Worm (Caenorhabditis elegans) whole organism, midembryonic: Measurements from ENCODE around the gene Y43F8B.18.

Experiments
- T22C8.4 ChIP-seq: fragments of 200-800 bp; sonication (Bioruptor generic); IDR thresholded peaks from 2 replicates; pipeline ENCODE4 v1.3.6; 2022; ENCODE audit warnings: missing genetic modification characterization, missing compliant biosample characterization
- cog-1 ChIP-seq: sonication (generic microtip); optimal IDR thresholded peaks from 2 replicates; lab custom pipeline; 2016; ENCODE audit warnings: missing genetic modification characterization, missing compliant biosample characterization
- flt-1 ChIP-seq: fragments of 200-800 bp; sonication (Bioruptor generic); IDR thresholded peaks from 2 replicates; pipeline ENCODE4 v1.3.6; 2022; ENCODE audit warnings: missing genetic modification characterization, missing compliant biosample characterization
- klf-2 ChIP-seq: fragments of 200-800 bp; sonication (Bioruptor generic); conservative IDR thresholded peaks from 2 replicates; pipeline ENCODE4 v1.3.6; 2022; ENCODE audit warnings: missing genetic modification reagents, missing genetic modification characterization, missing compliant biosample characterization
- med-1 ChIP-seq: sonication (generic microtip); optimal IDR thresholded peaks from 2 replicates; lab custom pipeline; 2017; ENCODE audit warnings: missing genetic modification characterization, mild to moderate bottlenecking, missing compliant biosample characterization, antibody characterized with exemption, missing genetic modification reagents; ENCODE audit not compliant: insufficient read depth
- ref-1 ChIP-seq: fragments of 200-800 bp; sonication (Bioruptor generic); conservative IDR thresholded peaks from 2 replicates; pipeline ENCODE4 v1.3.6; 2022; ENCODE audit warnings: missing genetic modification reagents, missing genetic modification characterization, missing compliant biosample characterization
- tab-1 ChIP-seq: fragments of 200-800 bp; sonication (Bioruptor generic); IDR thresholded peaks from 2 replicates; pipeline ENCODE4 v1.3.6; 2022; ENCODE audit warnings: missing genetic modification characterization, missing compliant biosample characterization
- ztf-23 ChIP-seq: fragments of 200-800 bp; sonication (Bioruptor generic); IDR thresholded peaks from 2 replicates; pipeline ENCODE4 v1.3.6; 2022; ENCODE audit warnings: missing genetic modification reagents, missing genetic modification characterization, missing compliant biosample characterization
- ztf-29 ChIP-seq: fragments of 200-800 bp; sonication (Bioruptor generic); IDR thresholded peaks from 2 replicates; pipeline ENCODE4 v1.3.6; 2022; ENCODE audit warnings: missing genetic modification reagents, missing genetic modification characterization, missing compliant biosample characterization

Gene Y43F8B.18

DNA sequence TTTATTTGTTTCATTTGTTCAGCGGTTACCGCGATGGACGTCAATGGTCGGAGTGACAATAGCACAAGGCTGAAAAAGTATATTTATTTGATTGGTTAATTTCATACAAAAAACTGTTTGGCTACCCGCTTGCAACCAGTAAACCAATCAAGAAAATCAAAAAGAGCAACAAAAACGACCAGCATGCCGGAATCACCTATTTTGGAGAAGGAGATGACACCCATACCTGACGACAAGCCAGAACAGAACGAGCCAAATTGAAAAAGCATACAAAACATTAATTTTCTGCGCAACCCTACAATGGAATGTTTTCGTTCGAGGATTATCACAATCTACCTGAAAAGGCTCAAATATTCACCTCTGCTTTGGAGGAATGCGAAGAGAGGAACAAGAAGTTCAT lies 4.7 kb downstream of the Y43F8B.18 start, which contains the start of gene Y43F8B.7:
TSS of gene Y43F8B.7 (plus strand) at position 301 of the 400 bp plus-strand sequence.
- TF ChIP-seq T22C8.4 (GFP tag; lab: Robert Waterston, UW) = no peak
- TF ChIP-seq ref-1 = no peak

DNA sequence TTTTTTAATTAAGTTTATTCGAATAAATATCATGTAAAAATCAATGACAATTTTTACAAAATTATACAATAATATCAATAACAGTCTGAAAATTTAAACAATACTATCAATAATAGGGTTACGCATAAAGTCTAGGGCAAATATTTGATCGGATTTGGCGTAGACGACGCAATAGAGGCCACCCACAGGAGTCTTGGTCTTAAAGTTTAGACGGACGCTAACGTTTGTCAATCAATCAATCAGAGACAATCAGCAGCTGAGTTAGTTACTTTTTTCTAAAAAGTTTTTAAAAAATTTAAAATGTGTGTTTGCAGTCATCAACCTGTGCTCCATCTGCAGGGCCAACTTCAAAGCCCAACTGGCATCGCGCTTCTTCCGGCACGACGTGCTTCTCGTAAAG lies 5.5 kb downstream of the Y43F8B.18 start, which contains the start of gene Y43F8B.29:
TSS of gene Y43F8B.29 (plus strand) at position 301 of the 400 bp plus-strand sequence.
- no peak for TF ChIP-seq T22C8.4 (GFP tag; lab: Robert Waterston, UW)
- no peak for TF ChIP-seq ztf-23 (GFP tag; lab: Robert Waterston, UW)
- no peak for TF ChIP-seq tab-1 (GFP tag; lab: Robert Waterston, UW)
- no peak for TF ChIP-seq med-1 (GFP tag; lab: Kevin White, UChicago)
- no peak for TF ChIP-seq cog-1
- TF ChIP-seq ref-1 = no peak
- no peak for TF ChIP-seq klf-2 (GFP tag; lab: Robert Waterston, UW)
- TF ChIP-seq ztf-29 (GFP tag; lab: Robert Waterston, UW) = no peak
- TF ChIP-seq flt-1 (GFP tag; lab: Robert Waterston, UW) = no peak

DNA sequence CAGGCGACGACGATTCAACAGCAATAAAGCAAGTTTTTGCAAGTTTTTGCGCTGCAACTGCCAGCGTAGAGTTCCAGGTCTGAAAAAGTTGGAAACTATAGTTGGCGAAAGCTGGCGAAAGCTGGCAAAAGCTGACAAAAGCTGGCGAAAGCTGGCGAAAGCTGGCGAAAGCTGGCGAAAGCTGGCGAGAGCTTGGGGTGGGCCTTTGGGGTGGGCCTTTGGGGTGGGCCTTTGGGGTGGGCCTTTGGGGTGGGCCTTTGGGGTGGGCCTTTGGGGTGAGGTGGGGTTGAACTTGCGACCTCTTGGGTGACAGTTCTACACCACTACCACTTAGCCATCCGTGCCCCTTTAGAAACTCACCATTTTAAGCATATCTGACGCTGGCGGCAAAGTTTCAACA lies 9.4 kb downstream of the Y43F8B.18 start:
- TF ChIP-seq T22C8.4 (GFP tag; lab: Robert Waterston, UW) = no peak
- no peak for TF ChIP-seq ztf-23 (GFP tag; lab: Robert Waterston, UW)
- TF ChIP-seq ztf-29 (GFP tag; lab: Robert Waterston, UW) = no peak
- no peak for TF ChIP-seq flt-1 (GFP tag; lab: Robert Waterston, UW)
- TF ChIP-seq cog-1 = no peak
- no peak for TF ChIP-seq ref-1
- no peak for TF ChIP-seq tab-1 (GFP tag; lab: Robert Waterston, UW)
- no peak for TF ChIP-seq med-1 (GFP tag; lab: Kevin White, UChicago)
- no peak for TF ChIP-seq klf-2 (GFP tag; lab: Robert Waterston, UW)

DNA sequence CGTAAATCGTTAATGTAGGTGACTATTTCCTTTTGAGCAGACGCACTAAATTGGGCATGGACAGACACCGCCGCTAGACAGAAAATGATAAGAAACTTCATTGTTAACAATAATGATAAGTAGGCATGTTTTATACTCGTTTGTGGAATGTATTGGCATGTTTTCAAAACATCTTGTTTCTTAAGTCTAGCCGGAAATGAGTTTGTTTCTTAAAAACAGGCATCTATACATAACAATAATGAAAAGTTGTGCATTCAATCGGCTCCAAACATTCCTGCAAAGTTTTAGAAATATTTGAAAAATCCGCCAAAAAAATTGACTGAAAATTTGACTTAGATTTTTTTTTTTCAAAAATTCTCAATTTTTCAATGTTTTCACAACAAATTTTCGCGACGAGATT lies 9.8 kb downstream of the Y43F8B.18 start, which contains the start of gene scl-21:
TSS of gene scl-21 (minus strand) at position 101 of the 400 bp plus-strand sequence.
- TF ChIP-seq tab-1 (GFP tag; lab: Robert Waterston, UW) = no peak
- TF ChIP-seq ztf-23 (GFP tag; lab: Robert Waterston, UW) = no peak
- no peak for TF ChIP-seq flt-1 (GFP tag; lab: Robert Waterston, UW)
- no peak for TF ChIP-seq med-1 (GFP tag; lab: Kevin White, UChicago)
- TF ChIP-seq klf-2 (GFP tag; lab: Robert Waterston, UW) = no peak
- TF ChIP-seq ztf-29 (GFP tag; lab: Robert Waterston, UW) = no peak
- TF ChIP-seq T22C8.4 (GFP tag; lab: Robert Waterston, UW) = no peak
- no peak for TF ChIP-seq cog-1
- no peak for TF ChIP-seq ref-1

DNA sequence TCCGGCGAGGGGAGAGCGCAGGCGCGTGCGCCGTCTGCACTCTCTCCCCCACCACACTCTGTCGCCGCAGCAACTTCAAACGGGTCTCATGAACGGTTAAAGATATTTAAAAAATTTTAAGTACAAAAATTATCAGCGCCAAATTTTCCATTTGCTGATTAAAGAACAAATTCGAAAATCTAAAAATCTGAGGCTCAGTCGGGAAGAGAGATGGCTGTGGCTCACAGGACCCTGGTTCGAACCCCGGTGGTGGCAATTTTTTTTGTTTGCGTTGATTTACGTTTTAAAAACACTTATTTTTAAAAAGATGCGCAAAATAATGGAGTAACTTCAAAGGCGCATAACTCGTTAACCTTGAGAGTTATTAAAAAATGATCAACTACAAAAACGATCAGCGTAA lies 11.3 kb downstream of the Y43F8B.18 start:
- TF ChIP-seq T22C8.4 (GFP tag; lab: Robert Waterston, UW) = no peak
- TF ChIP-seq ztf-23 (GFP tag; lab: Robert Waterston, UW) = no peak
- no peak for TF ChIP-seq cog-1
- TF ChIP-seq tab-1 (GFP tag; lab: Robert Waterston, UW) = no peak
- TF ChIP-seq med-1 (GFP tag; lab: Kevin White, UChicago) = no peak
- TF ChIP-seq klf-2 (GFP tag; lab: Robert Waterston, UW) = no peak
- TF ChIP-seq flt-1 (GFP tag; lab: Robert Waterston, UW) = no peak
- no peak for TF ChIP-seq ztf-29 (GFP tag; lab: Robert Waterston, UW)
- TF ChIP-seq ref-1 = no peak

DNA sequence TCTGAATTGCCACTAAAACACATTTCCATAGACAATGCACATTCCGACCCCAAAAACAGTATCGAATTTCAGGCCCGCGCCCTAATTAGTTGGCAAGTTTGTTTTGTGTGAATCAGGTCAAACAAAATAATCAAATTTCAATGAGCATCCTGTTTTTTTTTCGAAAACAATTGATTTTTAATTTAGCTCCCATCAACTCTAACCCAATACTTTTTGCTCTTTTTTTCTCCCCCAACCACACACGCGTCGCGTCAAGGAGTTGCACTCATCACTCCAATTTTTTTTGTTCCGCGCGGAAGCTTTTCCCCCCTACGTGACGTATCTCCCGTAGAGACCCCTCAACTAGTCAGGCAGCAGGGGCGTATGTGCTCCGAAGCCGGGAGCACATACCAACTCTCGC lies 15.6 kb downstream of the Y43F8B.18 start:
- TF ChIP-seq ztf-23 (GFP tag; lab: Robert Waterston, UW) (no peak), med-1 (GFP tag; lab: Kevin White, UChicago) (no peak), klf-2 (GFP tag; lab: Robert Waterston, UW) (no peak), ztf-29 (GFP tag; lab: Robert Waterston, UW) (no peak), ref-1 (no peak), T22C8.4 (GFP tag; lab: Robert Waterston, UW) (no peak), tab-1 (GFP tag; lab: Robert Waterston, UW) (no peak), cog-1 (no peak), flt-1 (GFP tag; lab: Robert Waterston, UW) (no peak)

DNA sequence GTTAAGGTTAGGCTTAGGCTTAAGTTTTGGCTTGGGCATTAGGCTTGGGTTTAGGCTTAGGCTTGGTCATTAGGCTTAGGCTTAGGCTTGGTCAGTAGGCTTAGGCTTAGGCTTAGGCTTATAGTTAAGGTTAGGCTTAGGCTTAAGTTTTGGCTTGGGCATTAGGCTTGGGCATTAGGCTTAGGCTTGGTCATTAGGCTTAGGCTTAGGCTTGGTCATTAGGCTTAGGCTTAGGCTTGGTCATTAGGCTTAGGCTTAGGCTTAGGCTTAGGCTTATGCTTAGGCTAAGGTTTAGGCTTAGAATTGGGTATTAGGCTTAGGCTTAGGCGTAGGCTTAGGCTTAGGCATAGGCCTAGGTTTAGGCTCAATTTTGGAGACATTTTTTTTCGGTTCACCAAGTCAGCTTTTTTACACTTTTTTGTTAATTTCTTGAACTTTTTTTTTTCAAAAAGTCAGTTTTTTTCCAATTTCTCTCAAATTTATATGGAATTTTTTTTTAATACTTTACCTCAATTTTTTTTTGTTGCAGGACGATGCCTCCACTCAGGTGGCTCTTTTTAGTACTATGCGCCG lies 16.9 kb downstream of the Y43F8B.18 start, which contains the start of gene Y43F8B.3:
TSS of gene Y43F8B.3 (plus strand) at position 523 of the 573 bp plus-strand sequence.
- TF ChIP-seq ztf-29 (GFP tag; lab: Robert Waterston, UW) (peak; percentile 58), med-1 (GFP tag; lab: Kevin White, UChicago) (no peak), ztf-23 (GFP tag; lab: Robert Waterston, UW) (no peak), T22C8.4 (GFP tag; lab: Robert Waterston, UW) (no peak)

DNA sequence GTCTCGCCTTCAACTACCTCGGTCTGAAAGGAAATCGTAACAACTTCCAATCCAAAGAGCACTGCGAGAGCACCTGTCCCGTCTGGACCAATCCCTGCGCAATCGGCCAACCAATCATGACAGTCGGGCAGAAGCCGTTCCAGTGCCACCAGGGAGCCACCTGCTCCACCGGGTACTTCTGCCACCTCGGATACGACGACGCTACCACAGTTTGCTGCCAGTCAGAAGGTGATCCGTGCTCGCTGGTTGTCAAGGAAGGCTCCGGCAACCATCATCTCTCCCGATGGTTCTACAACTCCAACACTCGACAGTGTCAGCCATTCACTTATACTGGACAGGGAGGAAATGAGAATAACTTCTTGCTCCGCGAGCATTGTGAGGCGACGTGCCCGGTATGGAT lies 23.3 kb downstream of the Y43F8B.18 start:
- no peak for TF ChIP-seq ztf-29 (GFP tag; lab: Robert Waterston, UW)
- no peak for TF ChIP-seq med-1 (GFP tag; lab: Kevin White, UChicago)
- no peak for TF ChIP-seq ztf-23 (GFP tag; lab: Robert Waterston, UW)
- no peak for TF ChIP-seq flt-1 (GFP tag; lab: Robert Waterston, UW)
- TF ChIP-seq T22C8.4 (GFP tag; lab: Robert Waterston, UW) = no peak
- TF ChIP-seq klf-2 (GFP tag; lab: Robert Waterston, UW) = no peak
- TF ChIP-seq ref-1 = no peak
- TF ChIP-seq cog-1 = no peak
- TF ChIP-seq tab-1 (GFP tag; lab: Robert Waterston, UW) = no peak

DNA sequence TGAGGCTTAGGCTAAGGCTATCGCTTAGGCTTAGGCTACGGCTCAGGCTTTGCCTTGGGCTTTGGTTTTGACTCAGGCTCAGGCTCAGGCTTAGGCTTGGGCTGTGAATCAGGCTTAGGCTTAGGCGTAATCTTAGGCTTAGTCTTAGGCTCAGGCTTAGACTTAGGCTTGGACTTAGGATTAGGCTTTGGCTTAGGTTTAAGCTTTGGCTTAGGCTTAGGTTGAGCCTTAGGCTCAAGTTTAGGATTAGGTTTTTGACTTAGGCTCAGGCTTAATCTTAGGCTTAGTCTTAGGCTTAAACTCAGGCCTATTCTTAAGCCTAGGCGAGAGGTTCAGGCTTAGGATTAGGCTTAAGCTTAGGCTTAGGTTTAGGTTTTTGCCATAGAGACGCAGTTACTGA lies 24.6 kb downstream of the Y43F8B.18 start:
- TF ChIP-seq ref-1 (no peak), klf-2 (GFP tag; lab: Robert Waterston, UW) (no peak), cog-1 (no peak), ztf-29 (GFP tag; lab: Robert Waterston, UW) (no peak), med-1 (GFP tag; lab: Kevin White, UChicago) (no peak), T22C8.4 (GFP tag; lab: Robert Waterston, UW) (no peak), flt-1 (GFP tag; lab: Robert Waterston, UW) (no peak), tab-1 (GFP tag; lab: Robert Waterston, UW) (no peak), ztf-23 (GFP tag; lab: Robert Waterston, UW) (no peak)
